Fruit fly (Drosophila melanogaster) whole organism, embryonic: Measurements from ENCODE around the gene CG18302.

Experiments used
- Atf3 ChIP-seq: fragments of 200-800 bp; sonication (Bioruptor generic); optimal IDR thresholded peaks from 3 replicates; lab custom pipeline; 2016; ENCODE audit warnings: missing biosample characterization, missing genetic modification characterization
- CG10267 ChIP-seq: fragments of 200-800 bp; sonication (Bioruptor generic); optimal IDR thresholded peaks from 2 replicates; lab custom pipeline; 2018; ENCODE audit warnings: missing biosample characterization, mild to moderate bottlenecking, missing genetic modification characterization, moderate library complexity
- CG10462 ChIP-seq: fragments of 200-800 bp; sonication (Bioruptor generic); optimal IDR thresholded peaks from 2 replicates; lab custom pipeline; 2016; ENCODE audit warnings: missing biosample characterization, missing genetic modification characterization
- CG12299 ChIP-seq: fragments of 200-800 bp; sonication (Bioruptor generic); optimal IDR thresholded peaks from 2 replicates; lab custom pipeline; 2018; ENCODE audit warnings: missing biosample characterization, mild to moderate bottlenecking, missing genetic modification characterization
- CG12942 ChIP-seq: fragments of 200-800 bp; sonication (Bioruptor generic); optimal IDR thresholded peaks from 3 replicates; lab custom pipeline; 2016; ENCODE audit warnings: missing biosample characterization, missing genetic modification characterization
- CG13894 ChIP-seq: fragments of 200-800 bp; sonication (Bioruptor generic); optimal IDR thresholded peaks from 3 replicates; lab custom pipeline; 2018; ENCODE audit warnings: missing biosample characterization, mild to moderate bottlenecking, missing genetic modification characterization, moderate library complexity
- CG15601 ChIP-seq: fragments of 200-800 bp; sonication (Bioruptor generic); optimal IDR thresholded peaks from 3 replicates; lab custom pipeline; 2019; ENCODE audit warnings: missing biosample characterization, mild to moderate bottlenecking, missing genetic modification characterization, moderate library complexity
- CG16863 ChIP-seq: fragments of 200-800 bp; sonication (Bioruptor generic); optimal IDR thresholded peaks from 3 replicates; lab custom pipeline; 2016; ENCODE audit warnings: missing biosample characterization, missing genetic modification characterization
- CG1792 ChIP-seq: fragments of 200-800 bp; sonication (Bioruptor generic); optimal IDR thresholded peaks from 2 replicates; lab custom pipeline; 2016; ENCODE audit warnings: missing biosample characterization, missing genetic modification characterization
- CG3065 ChIP-seq: fragments of 200-800 bp; sonication (Bioruptor generic); optimal IDR thresholded peaks from 2 replicates; lab custom pipeline; 2016; ENCODE audit warnings: missing biosample characterization, missing genetic modification characterization
- CG33557 ChIP-seq: fragments of 200-800 bp; sonication (Bioruptor generic); optimal IDR thresholded peaks from 2 replicates; lab custom pipeline; 2019; ENCODE audit warnings: missing biosample characterization, mild to moderate bottlenecking, missing genetic modification characterization, moderate library complexity
- CG42726 ChIP-seq: fragments of 200-800 bp; sonication (Bioruptor generic); IDR thresholded peaks from 2 replicates; pipeline ENCODE4 v1.3.6; 2022; ENCODE audit warnings: missing biosample characterization, missing genetic modification characterization; ENCODE audit not compliant: partially characterized antibody
- CG4282 ChIP-seq: fragments of 200-800 bp; sonication (Bioruptor generic); optimal IDR thresholded peaks from 2 replicates; lab custom pipeline; 2016; ENCODE audit warnings: missing biosample characterization, missing genetic modification characterization
- CG6175 ChIP-seq: fragments of 200-800 bp; sonication (Bioruptor generic); IDR thresholded peaks from 3 replicates; pipeline ENCODE4 v1.3.6; 2022; ENCODE audit warnings: missing biosample characterization, missing genetic modification characterization
- CG6272 ChIP-seq: fragments of 200-800 bp; sonication (Bioruptor generic); IDR thresholded peaks from 2 replicates; pipeline ENCODE4 v1.3.6; 2022; ENCODE audit warnings: missing biosample characterization, missing genetic modification characterization
- CG6689 ChIP-seq: fragments of 200-800 bp; sonication (Bioruptor generic); IDR thresholded peaks from 2 replicates; pipeline ENCODE4 v1.3.6; 2022; ENCODE audit warnings: missing biosample characterization, missing genetic modification characterization
- CG8281 ChIP-seq: fragments of 200-800 bp; sonication (Bioruptor generic); optimal IDR thresholded peaks from 2 replicates; lab custom pipeline; 2018; ENCODE audit warnings: missing biosample characterization, mild to moderate bottlenecking, missing genetic modification characterization, moderate library complexity
- CG8290 ChIP-seq, 3 experiments: fragments of 200-800 bp; sonication (Bioruptor generic); optimal IDR thresholded peaks; 2 replicates each; lab custom pipeline; 2016 to 2019; ENCODE audit warnings: missing biosample characterization in 3 of 3, missing genetic modification characterization in 3 of 3, mild to moderate bottlenecking in 2 of 3, moderate library complexity in 1 of 3
- CrebB ChIP-seq: fragments of 200-800 bp; sonication (Bioruptor generic); optimal IDR thresholded peaks from 3 replicates; lab custom pipeline; 2018; ENCODE audit warnings: missing biosample characterization, mild to moderate bottlenecking, missing genetic modification characterization
- D19A ChIP-seq: fragments of 200-800 bp; optimal IDR thresholded peaks from 3 replicates; lab custom pipeline; 2019; ENCODE audit warnings: missing biosample characterization, mild to moderate bottlenecking, missing genetic modification characterization, moderate library complexity
- Dref ChIP-seq: fragments of 200-800 bp; sonication (Bioruptor generic); IDR thresholded peaks from 2 replicates; pipeline ENCODE4 v1.3.6; 2022; ENCODE audit warnings: missing biosample characterization, missing genetic modification characterization
- Eip74EF ChIP-seq, 2 experiments: fragments of 200-800 bp in 1 of 2; fragments of >200 bp in 1 of 2; sonication (Bioruptor generic) in 1 of 2; optimal IDR thresholded peaks; 2 replicates each; lab custom pipeline; 2017 to 2019; ENCODE audit warnings: missing biosample characterization in 2 of 2, missing genetic modification characterization in 2 of 2, mild to moderate bottlenecking in 1 of 2, moderate library complexity in 1 of 2
- Elba2 ChIP-seq: fragments of 200-800 bp; sonication (Bioruptor generic); optimal IDR thresholded peaks from 3 replicates; lab custom pipeline; 2016; ENCODE audit warnings: missing biosample characterization, missing genetic modification characterization
- H2.0 ChIP-seq: fragments of 200-800 bp; sonication (Bioruptor generic); IDR thresholded peaks from 2 replicates; pipeline ENCODE4 v1.3.6; 2022; ENCODE audit warnings: missing biosample characterization, missing genetic modification characterization
- Hand ChIP-seq: fragments of 200-800 bp; sonication (Bioruptor generic); optimal IDR thresholded peaks from 2 replicates; lab custom pipeline; 2017; ENCODE audit warnings: mild to moderate bottlenecking, missing biosample characterization, missing genetic modification reagents, missing genetic modification characterization
- Myb ChIP-seq: fragments of 200-800 bp; sonication (Bioruptor generic); optimal IDR thresholded peaks from 2 replicates; lab custom pipeline; 2016; ENCODE audit warnings: missing biosample characterization, missing genetic modification characterization
- NfI ChIP-seq: fragments of 200-800 bp; sonication (Bioruptor generic); optimal IDR thresholded peaks from 3 replicates; lab custom pipeline; 2018; ENCODE audit warnings: missing biosample characterization, mild to moderate bottlenecking, missing genetic modification characterization, moderate library complexity
- Ravus ChIP-seq: fragments of 200-800 bp; sonication (Bioruptor generic); IDR thresholded peaks from 2 replicates; pipeline ENCODE4 v1.3.6; 2022; ENCODE audit warnings: missing biosample characterization, missing genetic modification characterization
- Side ChIP-seq: fragments of 200-800 bp; sonication (Bioruptor generic); optimal IDR thresholded peaks from 2 replicates; lab custom pipeline; 2016; ENCODE audit warnings: missing biosample characterization, missing genetic modification characterization
- Trl ChIP-seq, 3 experiments: fragments of >200 bp in 2 of 3; fragments of 200-800 bp in 1 of 3; sonication (Bioruptor generic) in 1 of 3; optimal IDR thresholded peaks; 2 replicates in 1 of 3; 3 replicates in 2 of 3; lab custom pipeline; 2016 to 2017; ENCODE audit warnings: missing biosample characterization in 1 of 3, missing genetic modification characterization in 1 of 3
- ato ChIP-seq: fragments of 200-800 bp; sonication (Bioruptor generic); IDR thresholded peaks from 2 replicates; pipeline ENCODE4 v1.3.6; 2022; ENCODE audit warnings: missing biosample characterization, missing genetic modification characterization; ENCODE audit not compliant: partially characterized antibody
- croc ChIP-seq: fragments of 200-800 bp; sonication (Bioruptor generic); conservative IDR thresholded peaks from 3 replicates; pipeline ENCODE4 v1.3.6; 2022; ENCODE audit warnings: missing biosample characterization, missing genetic modification characterization
- danr ChIP-seq: fragments of 200-800 bp; sonication (Bioruptor generic); IDR thresholded peaks from 2 replicates; pipeline ENCODE4 v1.3.6; 2022; ENCODE audit warnings: missing biosample characterization, missing genetic modification characterization
- eve ChIP-seq, 2 experiments: fragments of >200 bp; optimal IDR thresholded peaks; 2 replicates each; lab custom pipeline; 2017; ENCODE audit warnings: missing biosample characterization in 2 of 2, missing genetic modification characterization in 2 of 2
- fru ChIP-seq: fragments of >200 bp; optimal IDR thresholded peaks from 2 replicates; lab custom pipeline; 2017
- ftz-f1 ChIP-seq: fragments of 200-800 bp; sonication (Bioruptor generic); optimal IDR thresholded peaks from 2 replicates; lab custom pipeline; 2016; ENCODE audit warnings: missing biosample characterization, missing genetic modification characterization
- h ChIP-seq: fragments of >200 bp; optimal IDR thresholded peaks from 2 replicates; lab custom pipeline; 2017
- hb ChIP-seq: fragments of 200-800 bp; sonication (Bioruptor generic); IDR thresholded peaks from 3 replicates; pipeline ENCODE4 v1.3.6; 2022; ENCODE audit warnings: missing biosample characterization, missing genetic modification characterization; ENCODE audit not compliant: partially characterized antibody
- ind ChIP-seq: fragments of 200-800 bp; sonication (Bioruptor generic); optimal IDR thresholded peaks from 3 replicates; lab custom pipeline; 2016; ENCODE audit warnings: missing biosample characterization, missing genetic modification characterization
- lab ChIP-seq: fragments of 200-800 bp; sonication (Bioruptor generic); optimal IDR thresholded peaks from 3 replicates; lab custom pipeline; 2017; ENCODE audit warnings: missing biosample characterization, missing genetic modification characterization, mild to moderate bottlenecking, moderate library complexity, missing genetic modification reagents
- nerfin-1 ChIP-seq: fragments of 200-800 bp; sonication (Bioruptor generic); optimal IDR thresholded peaks from 3 replicates; lab custom pipeline; 2019; ENCODE audit warnings: missing biosample characterization, mild to moderate bottlenecking, missing genetic modification characterization, moderate library complexity
- onecut ChIP-seq: fragments of 200-800 bp; sonication (Bioruptor generic); IDR thresholded peaks from 2 replicates; pipeline ENCODE4 v1.3.6; 2022; ENCODE audit warnings: missing biosample characterization, missing genetic modification characterization
- repo ChIP-seq: fragments of 200-800 bp; sonication (Bioruptor generic); optimal IDR thresholded peaks from 2 replicates; lab custom pipeline; 2016; ENCODE audit warnings: missing biosample characterization, missing genetic modification characterization
- row ChIP-seq: fragments of 200-800 bp; sonication (Bioruptor generic); IDR thresholded peaks from 3 replicates; pipeline ENCODE4 v1.3.6; 2022; ENCODE audit warnings: missing biosample characterization, missing genetic modification characterization
- sc ChIP-seq, 3 experiments: fragments of >200 bp in 2 of 3; fragments of 200-800 bp in 1 of 3; sonication (Bioruptor generic) in 1 of 3; optimal IDR thresholded peaks; 2 replicates in 2 of 3; 3 replicates in 1 of 3; lab custom pipeline; 2017; ENCODE audit warnings: mild to moderate bottlenecking in 1 of 3, missing biosample characterization in 1 of 3, missing genetic modification characterization in 1 of 3, missing genetic modification reagents in 1 of 3
- seq ChIP-seq: fragments of 200-800 bp; sonication (Bioruptor generic); IDR thresholded peaks from 2 replicates; pipeline ENCODE4 v1.3.6; 2022; ENCODE audit warnings: missing biosample characterization, missing genetic modification characterization
- tin ChIP-seq: fragments of 200-800 bp; sonication (Bioruptor generic); optimal IDR thresholded peaks from 3 replicates; lab custom pipeline; 2016; ENCODE audit warnings: missing biosample characterization, missing genetic modification characterization
- tio ChIP-seq: fragments of 200-800 bp; sonication (Bioruptor generic); optimal IDR thresholded peaks from 2 replicates; lab custom pipeline; 2017; ENCODE audit warnings: missing biosample characterization, missing genetic modification characterization, inconsistent platforms
- tna ChIP-seq: fragments of 200-800 bp; sonication (Bioruptor generic); IDR thresholded peaks from 2 replicates; pipeline ENCODE4 v1.3.6; 2022; ENCODE audit warnings: missing biosample characterization, missing genetic modification characterization; ENCODE audit not compliant: partially characterized antibody
- vfl ChIP-seq: fragments of 200-800 bp; sonication (Bioruptor generic); optimal IDR thresholded peaks from 2 replicates; lab custom pipeline; 2016; ENCODE audit warnings: missing biosample characterization, missing genetic modification characterization

CG18302 gene

dm6 chr2L:10519225-10519624, 14.9 kb upstream of the CG18302 start (continued):
- peak; percentile 5 for TF ChIP-seq Hand (GFP tag; lab: Kevin White, UChicago)
- TF ChIP-seq CG15601 (tag; lab: Kevin White, UChicago) = no peak
- 0 out of 2 replicates have a peak, but pooled peaks have one; percentile 32 for TF ChIP-seq CG6272
- TF ChIP-seq Myb (GFP tag; lab: Kevin White, UChicago) = peak; percentile 37
- peak; percentile 19 for TF ChIP-seq Side (GFP tag; lab: Kevin White, UChicago)
- TF ChIP-seq onecut (GFP tag; lab: Robert Waterston, UW) = peak; percentile 47; the same call in 1 of the 2 replicates
- no peak for TF ChIP-seq Atf3 (GFP tag; lab: Kevin White, UChicago)
- no peak for TF ChIP-seq repo
- TF ChIP-seq CG6689 (GFP tag; lab: Robert Waterston, UW) = peak; percentile 51
- TF ChIP-seq CG42726 (GFP tag; lab: Robert Waterston, UW) = no peak
- no peak for TF ChIP-seq Dref (GFP tag; lab: Robert Waterston, UW)
- no peak for TF ChIP-seq vfl (GFP tag; lab: Kevin White, UChicago)
- no peak for TF ChIP-seq tin (GFP tag; lab: Kevin White, UChicago)
- TF ChIP-seq CG8281 (tag; lab: Kevin White, UChicago) = peak; percentile 15
- no peak for TF ChIP-seq Trl (optimal IDR thresholded peaks at IDR 0.05; lab: Kevin White, UChicago)
- TF ChIP-seq Trl (GFP tag; optimal IDR thresholded peaks at IDR 0.05; lab: Kevin White, UChicago) = peak; percentile 54
- peak; percentile 31 for TF ChIP-seq CG12299 (tag; lab: Kevin White, UChicago)
- peak in 1 of 2 experiments; percentile 66 for TF ChIP-seq eve (GFP tag; optimal IDR thresholded peaks at IDR 0.05; lab: Kevin White, UChicago)
- TF ChIP-seq danr = peak; percentile 57; the same call in 1 of the 2 replicates
- peak; percentile 60 for TF ChIP-seq ind (GFP tag; lab: Kevin White, UChicago)
- TF ChIP-seq D19A = peak; percentile 95
- peak; percentile 53; the same call in 1 of the 2 replicates for TF ChIP-seq H2.0
- TF ChIP-seq row (GFP tag; lab: Robert Waterston, UW) = peak; percentile 84
- peak; percentile 88 for TF ChIP-seq lab
- no peak for TF ChIP-seq ato (GFP tag; lab: Robert Waterston, UW)
- no peak for TF ChIP-seq seq
- no peak for TF ChIP-seq Elba2
- no peak for TF ChIP-seq fru (lab: Kevin White, UChicago)
- TF ChIP-seq nerfin-1 (tag; lab: Kevin White, UChicago) = no peak
- TF ChIP-seq CG4282 = no peak
- no peak for TF ChIP-seq ftz-f1 (GFP tag; lab: Kevin White, UChicago)
- TF ChIP-seq CG33557 = no peak
- no peak for TF ChIP-seq hb (GFP tag; lab: Robert Waterston, UW)
- peak; percentile 67 for TF ChIP-seq CG13894
- peak; percentile 36 for TF ChIP-seq CG10267 (tag; lab: Kevin White, UChicago)
- TF ChIP-seq CG12942 (GFP tag; lab: Kevin White, UChicago) = no peak
- no peak for TF ChIP-seq sc (optimal IDR thresholded peaks at IDR 0.05; lab: Kevin White, UChicago)
- TF ChIP-seq sc (GFP tag; optimal IDR thresholded peaks at IDR 0.05; lab: Kevin White, UChicago) = no peak
- TF ChIP-seq Ravus (GFP tag; lab: Robert Waterston, UW) = peak; percentile 4; the same call in 1 of the 2 replicates
- no peak for TF ChIP-seq CG16863
- TF ChIP-seq CG6175 (GFP tag; lab: Robert Waterston, UW) = no peak
- no peak for TF ChIP-seq CG8290 (GFP tag; optimal IDR thresholded peaks at IDR 0.05; lab: Kevin White, UChicago)
- TF ChIP-seq CG8290 (tag; optimal IDR thresholded peaks at IDR 0.05; lab: Kevin White, UChicago) = peak in 1 of 2 experiments; percentile 75
- TF ChIP-seq CG1792 (GFP tag; lab: Kevin White, UChicago) = peak; percentile 21
- peak; percentile 59 for TF ChIP-seq NfI (GFP tag; lab: Kevin White, UChicago)
- TF ChIP-seq CG10462 (GFP tag; lab: Kevin White, UChicago) = no peak
- TF ChIP-seq CG3065 = no peak
- no peak for TF ChIP-seq tna
- TF ChIP-seq Eip74EF (GFP tag; optimal IDR thresholded peaks at IDR 0.05; lab: Kevin White, UChicago) = peak in 1 of 2 experiments; percentile 41
- peak; percentile 12 for TF ChIP-seq tio (GFP tag; lab: Kevin White, UChicago)
- TF ChIP-seq croc = no peak
- peak; percentile 8 for TF ChIP-seq CrebB (tag; lab: Kevin White, UChicago)
- TF ChIP-seq h (lab: Kevin White, UChicago) = no peak
